Fruit fly (Drosophila melanogaster) whole organism, embryonic: ENCODE measurements around the gene CAH1.
A peak's percentile ranks its signal among the peaks of the same experiment; 100 is the strongest.

ENCODE experiments used
- Adf1 ChIP-seq: fragments of 200-800 bp; sonication (Bioruptor generic); IDR thresholded peaks from 2 replicates; pipeline ENCODE4 v1.3.6; 2022; ENCODE audit warnings: missing biosample characterization, missing genetic modification characterization
- BtbVII ChIP-seq: fragments of 200-800 bp; sonication (Bioruptor generic); optimal IDR thresholded peaks from 3 replicates; lab custom pipeline; 2017; ENCODE audit warnings: missing biosample characterization, mild to moderate bottlenecking, missing genetic modification characterization
- CG10267 ChIP-seq: fragments of 200-800 bp; sonication (Bioruptor generic); optimal IDR thresholded peaks from 2 replicates; lab custom pipeline; 2018; ENCODE audit warnings: missing biosample characterization, mild to moderate bottlenecking, missing genetic modification characterization, moderate library complexity
- CG10565 ChIP-seq: fragments of 200-800 bp; sonication (Bioruptor generic); optimal IDR thresholded peaks from 3 replicates; lab custom pipeline; 2016; ENCODE audit warnings: missing biosample characterization, mild to moderate bottlenecking, missing genetic modification characterization
- CG13287 ChIP-seq: fragments of 200-800 bp; sonication (Bioruptor generic); IDR thresholded peaks from 2 replicates; pipeline ENCODE4 v1.3.6; 2022; ENCODE audit warnings: missing biosample characterization, missing genetic modification characterization; ENCODE audit not compliant: partially characterized antibody
- CG13775 ChIP-seq: fragments of 200-800 bp; sonication (Bioruptor generic); optimal IDR thresholded peaks from 3 replicates; lab custom pipeline; 2017; ENCODE audit warnings: missing biosample characterization, mild to moderate bottlenecking, missing genetic modification characterization
- CG14860 ChIP-seq: fragments of 200-800 bp; sonication (Bioruptor generic); IDR thresholded peaks from 3 replicates; pipeline ENCODE4 v1.3.6; 2022; ENCODE audit warnings: missing biosample characterization, missing genetic modification characterization; ENCODE audit not compliant: partially characterized antibody
- CG1647 ChIP-seq: fragments of 200-800 bp; sonication (Bioruptor generic); optimal IDR thresholded peaks from 3 replicates; lab custom pipeline; 2016; ENCODE audit warnings: missing biosample characterization, missing genetic modification characterization
- CG17385 ChIP-seq: fragments of 200-800 bp; sonication (Bioruptor generic); optimal IDR thresholded peaks from 3 replicates; lab custom pipeline; 2018; ENCODE audit warnings: missing biosample characterization, mild to moderate bottlenecking, missing genetic modification characterization
- CG17802 ChIP-seq: fragments of 200-800 bp; sonication (Bioruptor generic); optimal IDR thresholded peaks from 2 replicates; lab custom pipeline; 2018; ENCODE audit warnings: missing biosample characterization, mild to moderate bottlenecking, missing genetic modification characterization, moderate library complexity
- CG1832 ChIP-seq: fragments of 200-800 bp; sonication (Bioruptor generic); optimal IDR thresholded peaks from 2 replicates; lab custom pipeline; 2017; ENCODE audit warnings: missing biosample characterization, mild to moderate bottlenecking, missing genetic modification characterization, inconsistent platforms
- CG18619 ChIP-seq: fragments of 200-800 bp; sonication (Bioruptor generic); optimal IDR thresholded peaks from 3 replicates; lab custom pipeline; 2017; ENCODE audit warnings: missing biosample characterization, mild to moderate bottlenecking, missing genetic modification characterization
- CG2116 ChIP-seq: fragments of 200-800 bp; sonication (Bioruptor generic); optimal IDR thresholded peaks from 3 replicates; lab custom pipeline; 2018; ENCODE audit warnings: missing biosample characterization, mild to moderate bottlenecking, missing genetic modification characterization
- CG30020 ChIP-seq: fragments of 200-800 bp; optimal IDR thresholded peaks from 2 replicates; lab custom pipeline; 2019; ENCODE audit warnings: missing biosample characterization, mild to moderate bottlenecking, missing genetic modification characterization, moderate library complexity
- CG34376 ChIP-seq: fragments of 200-800 bp; sonication (Bioruptor generic); optimal IDR thresholded peaks from 2 replicates; lab custom pipeline; 2018; ENCODE audit warnings: missing biosample characterization, mild to moderate bottlenecking, missing genetic modification characterization
- CG6765 ChIP-seq: fragments of 200-800 bp; sonication (Bioruptor generic); optimal IDR thresholded peaks from 3 replicates; lab custom pipeline; 2017; ENCODE audit warnings: missing biosample characterization, mild to moderate bottlenecking, missing genetic modification characterization
- CG8388 ChIP-seq: fragments of 200-800 bp; sonication (Bioruptor generic); optimal IDR thresholded peaks from 2 replicates; lab custom pipeline; 2019; ENCODE audit warnings: missing biosample characterization, mild to moderate bottlenecking, missing genetic modification characterization, moderate library complexity
- Chrac-16 ChIP-seq: fragments of 200-800 bp; sonication (Bioruptor generic); optimal IDR thresholded peaks from 3 replicates; lab custom pipeline; 2016; ENCODE audit warnings: missing biosample characterization, missing genetic modification characterization
- D19A ChIP-seq: fragments of 200-800 bp; optimal IDR thresholded peaks from 3 replicates; lab custom pipeline; 2019; ENCODE audit warnings: missing biosample characterization, mild to moderate bottlenecking, missing genetic modification characterization, moderate library complexity
- Deaf1 ChIP-seq: fragments of 200-800 bp; optimal IDR thresholded peaks from 3 replicates; lab custom pipeline; 2019; ENCODE audit warnings: missing biosample characterization, mild to moderate bottlenecking, missing genetic modification characterization, moderate library complexity
- Hey ChIP-seq: fragments of 200-800 bp; sonication (Bioruptor generic); optimal IDR thresholded peaks from 3 replicates; lab custom pipeline; 2018; ENCODE audit warnings: missing biosample characterization, mild to moderate bottlenecking, missing genetic modification characterization
- Hmr ChIP-seq: fragments of 200-800 bp; sonication (Bioruptor generic); optimal IDR thresholded peaks from 3 replicates; lab custom pipeline; 2017; ENCODE audit warnings: mild to moderate bottlenecking, missing biosample characterization, missing genetic modification reagents, missing genetic modification characterization
- Kr ChIP-seq: fragments of 200-800 bp; sonication (Bioruptor generic); optimal IDR thresholded peaks from 2 replicates; lab custom pipeline; 2017; ENCODE audit warnings: missing biosample characterization, mild to moderate bottlenecking, missing genetic modification characterization
- Lim3 ChIP-seq: fragments of 200-800 bp; sonication (Bioruptor generic); IDR thresholded peaks from 2 replicates; pipeline ENCODE4 v1.3.6; 2022; ENCODE audit warnings: missing biosample characterization, missing genetic modification characterization
- Med ChIP-seq: fragments of 200-800 bp; sonication (Bioruptor generic); peaks from one replicate; lab custom pipeline; 2016; ENCODE audit warnings: missing biosample characterization, missing genetic modification characterization, mild to moderate bottlenecking, inconsistent platforms, moderate library complexity
- Sry-β ChIP-seq: fragments of 200-800 bp; sonication (Bioruptor generic); optimal IDR thresholded peaks from 2 replicates; lab custom pipeline; 2018; ENCODE audit warnings: missing biosample characterization, mild to moderate bottlenecking, missing genetic modification characterization, moderate library complexity
- bcd ChIP-seq: fragments of 200-800 bp; sonication (Bioruptor generic); optimal IDR thresholded peaks from 2 replicates; lab custom pipeline; 2017; ENCODE audit warnings: missing biosample characterization, mild to moderate bottlenecking, missing genetic modification characterization
- br ChIP-seq: fragments of >200 bp; optimal IDR thresholded peaks from 2 replicates; lab custom pipeline; 2017
- crol ChIP-seq: fragments of 200-800 bp; sonication (Bioruptor generic); IDR thresholded peaks from 2 replicates; pipeline ENCODE4 v1.3.6; 2022; ENCODE audit warnings: missing biosample characterization, missing genetic modification characterization
- ewg ChIP-seq: fragments of 200-800 bp; sonication (Bioruptor generic); optimal IDR thresholded peaks from 3 replicates; lab custom pipeline; 2017; ENCODE audit warnings: mild to moderate bottlenecking, missing biosample characterization, missing genetic modification reagents, missing genetic modification characterization
- exex ChIP-seq: fragments of 200-800 bp; sonication (Bioruptor generic); optimal IDR thresholded peaks from 4 replicates; lab custom pipeline; 2018; ENCODE audit warnings: missing biosample characterization, mild to moderate bottlenecking, missing genetic modification characterization, moderate library complexity
- grn ChIP-seq: fragments of 200-800 bp; sonication (Bioruptor generic); optimal IDR thresholded peaks from 3 replicates; lab custom pipeline; 2017; ENCODE audit warnings: missing biosample characterization, missing genetic modification characterization
- lov ChIP-seq, 2 experiments: fragments of 200-800 bp in 1 of 2; fragments of >200 bp in 1 of 2; sonication (Bioruptor generic) in 1 of 2; IDR thresholded peaks in 1 of 2; optimal IDR thresholded peaks in 1 of 2; 2 replicates in 1 of 2; 3 replicates in 1 of 2; pipeline versions ENCODE4 v1.3.6 to Lab custom; 2017 to 2022; ENCODE audit warnings: missing biosample characterization in 1 of 2, missing genetic modification characterization in 1 of 2
- mirr ChIP-seq: fragments of 200-800 bp; sonication (Bioruptor generic); optimal IDR thresholded peaks from 3 replicates; lab custom pipeline; 2018; ENCODE audit warnings: missing biosample characterization, mild to moderate bottlenecking, missing genetic modification characterization
- pan ChIP-seq, 4 experiments: fragments of >200 bp in 3 of 4; fragments of 200-800 bp in 1 of 4; sonication (Bioruptor generic) in 1 of 4; optimal IDR thresholded peaks in 3 of 4; IDR thresholded peaks in 1 of 4; 2 replicates each; pipeline versions ENCODE4 v1.3.6 to Lab custom; 2017 to 2022; ENCODE audit warnings: missing biosample characterization in 2 of 4, missing genetic modification characterization in 2 of 4, mixed read lengths in 1 of 4
- pfk ChIP-seq: fragments of 200-800 bp; sonication (Bioruptor generic); optimal IDR thresholded peaks from 2 replicates; lab custom pipeline; 2018; ENCODE audit warnings: missing biosample characterization, mild to moderate bottlenecking, missing genetic modification characterization, moderate library complexity
- schlank ChIP-seq: fragments of 200-800 bp; sonication (Bioruptor generic); optimal IDR thresholded peaks from 2 replicates; lab custom pipeline; 2018; ENCODE audit warnings: missing biosample characterization, mild to moderate bottlenecking, missing genetic modification characterization
- slbo ChIP-seq: fragments of 200-800 bp; sonication (Bioruptor generic); IDR thresholded peaks from 2 replicates; pipeline ENCODE4 v1.3.6; 2022; ENCODE audit warnings: missing biosample characterization, missing genetic modification characterization
- sug ChIP-seq: fragments of 200-800 bp; optimal IDR thresholded peaks from 2 replicates; lab custom pipeline; 2019; ENCODE audit warnings: missing biosample characterization, mild to moderate bottlenecking, missing genetic modification characterization, moderate library complexity
- tup ChIP-seq: fragments of 200-800 bp; sonication (Bioruptor generic); optimal IDR thresholded peaks from 2 replicates; lab custom pipeline; 2016; ENCODE audit warnings: missing biosample characterization, mild to moderate bottlenecking, missing genetic modification characterization, moderate library complexity
- usp ChIP-seq: fragments of >200 bp; optimal IDR thresholded peaks from 2 replicates; lab custom pipeline; 2017; ENCODE audit warnings: missing biosample characterization, missing genetic modification characterization

The CAH1 gene

dm6 chr2L:13846239-13846802 lies 42.9 kb downstream of the CAH1 start, which contains the start of gene CG7916:
Gene CG7916 (plus strand): TSS chr2L:13846752.
- TF ChIP-seq CG10565 = no peak
- no peak for TF ChIP-seq BtbVII (GFP tag; lab: Kevin White, UChicago)
- no peak for TF ChIP-seq bcd (GFP tag; lab: Kevin White, UChicago)
- TF ChIP-seq mirr = no peak
- TF ChIP-seq CG17385 (GFP tag; lab: Kevin White, UChicago) = no peak
- no peak for TF ChIP-seq lov (optimal IDR thresholded peaks at IDR 0.05; lab: Kevin White, UChicago)
- no peak for TF ChIP-seq lov (GFP tag; IDR thresholded peaks at IDR 0.05; lab: Robert Waterston, UW)
- TF ChIP-seq Hmr (GFP tag; lab: Kevin White, UChicago) = no peak
- no peak for TF ChIP-seq CG6765 (GFP tag; lab: Kevin White, UChicago)
- no peak for TF ChIP-seq CG10267 (tag; lab: Kevin White, UChicago)
- no peak for TF ChIP-seq slbo (GFP tag; lab: Robert Waterston, UW)
- no peak for TF ChIP-seq Kr
- TF ChIP-seq sug (tag; lab: Kevin White, UChicago) = peak; percentile 90
- no peak for TF ChIP-seq CG18619 (GFP tag; lab: Kevin White, UChicago)
- no peak for TF ChIP-seq CG2116
- TF ChIP-seq pfk (GFP tag; lab: Kevin White, UChicago) = no peak
- TF ChIP-seq ewg (GFP tag; lab: Kevin White, UChicago) = no peak
- peak; percentile 36; the same call in 1 of the 2 replicates for TF ChIP-seq crol
- no peak for TF ChIP-seq CG1832 (GFP tag; lab: Kevin White, UChicago)
- TF ChIP-seq Chrac-16 (GFP tag; lab: Kevin White, UChicago) = no peak
- no peak for TF ChIP-seq schlank (tag; lab: Kevin White, UChicago)
- no peak for TF ChIP-seq CG14860 (GFP tag; lab: Robert Waterston, UW)
- TF ChIP-seq CG13287 = no peak
- TF ChIP-seq CG1647 = no peak
- peak; percentile 48 for TF ChIP-seq Deaf1 (tag; lab: Kevin White, UChicago)
- no peak for TF ChIP-seq Sry-β (GFP tag; lab: Kevin White, UChicago)
- TF ChIP-seq CG34376 = peak; percentile 41
- TF ChIP-seq pan (optimal IDR thresholded peaks at IDR 0.05; lab: Kevin White, UChicago) = no peak
- TF ChIP-seq pan (GFP tag; optimal IDR thresholded peaks at IDR 0.05 in 1 of 2, IDR thresholded peaks at IDR 0.05 in 1 of 2) = no peak
- no peak for TF ChIP-seq br (lab: Kevin White, UChicago)
- no peak for TF ChIP-seq D19A (tag; lab: Kevin White, UChicago)
- TF ChIP-seq Adf1 (GFP tag; lab: Robert Waterston, UW) = no peak
- TF ChIP-seq CG8388 (GFP tag; lab: Kevin White, UChicago) = no peak
- no peak for TF ChIP-seq tup (GFP tag; lab: Kevin White, UChicago)
- TF ChIP-seq Hey (tag; lab: Kevin White, UChicago) = peak; percentile 12
- TF ChIP-seq usp (GFP tag; lab: Kevin White, UChicago) = no peak
- TF ChIP-seq exex (tag; lab: Kevin White, UChicago) = peak; percentile 75
- TF ChIP-seq CG30020 (tag; lab: Kevin White, UChicago) = no peak
- TF ChIP-seq Lim3 (GFP tag; lab: Robert Waterston, UW) = no peak
- no peak for TF ChIP-seq Med
- TF ChIP-seq CG13775 (GFP tag; lab: Kevin White, UChicago) = no peak
- TF ChIP-seq CG17802 (tag; lab: Kevin White, UChicago) = no peak
- peak; percentile 46 for TF ChIP-seq grn (GFP tag; lab: Kevin White, UChicago)
